Worm (Caenorhabditis elegans): ENCODE data around the gene F19G12.3.

The F19G12.3 gene

DNA sequence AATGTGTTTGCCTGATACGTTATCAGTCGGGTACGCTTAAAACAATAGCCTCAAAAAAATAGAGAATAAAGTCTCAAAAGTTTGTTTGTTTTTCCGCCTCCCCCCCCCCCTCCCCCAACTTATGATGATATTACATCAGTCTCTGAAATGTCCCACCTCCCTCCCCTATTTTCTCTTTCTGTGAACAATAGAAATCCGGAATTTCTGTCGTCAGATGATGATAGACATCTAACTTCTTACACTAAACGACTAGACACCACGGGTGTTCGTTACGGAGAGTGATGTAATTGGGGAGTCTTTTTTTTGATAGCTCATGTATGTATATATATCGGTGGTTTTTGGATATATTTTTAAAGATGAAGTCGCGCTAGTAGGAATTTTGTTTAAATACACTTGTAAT, 30.2 kb upstream of the F19G12.3 start:
- no peak for TF ChIP-seq hpl-2 (GFP tag; optimal IDR thresholded peaks at IDR 0.05)
- no peak for TF ChIP-seq unc-30 (tag; optimal IDR thresholded peaks at IDR 0.05)
- TF ChIP-seq skn-1 (tag; optimal IDR thresholded peaks at IDR 0.05): peak; percentile 46
- no peak for TF ChIP-seq nhr-20 (tag; optimal IDR thresholded peaks at IDR 0.05)
- TF ChIP-seq efl-1 (optimal IDR thresholded peaks at IDR 0.05): no peak
- TF ChIP-seq efl-1 (GFP tag; optimal IDR thresholded peaks at IDR 0.05 in 1 of 2): peak in 1 of 2 experiments; percentile 3
- no peak for TF ChIP-seq nhr-85 (tag)
- no peak for TF ChIP-seq Y116A8C.19 (tag; optimal IDR thresholded peaks at IDR 0.05; ENCODE audit: borderline replicate concordance)
- TF ChIP-seq unc-86 (tag; optimal IDR thresholded peaks at IDR 0.05): no peak
- TF ChIP-seq ceh-8 (GFP tag; optimal IDR thresholded peaks at IDR 0.05): no peak
- TF ChIP-seq sup-37 (GFP tag; optimal IDR thresholded peaks at IDR 0.05): no peak
- no peak for TF ChIP-seq mef-2 (tag; optimal IDR thresholded peaks at IDR 0.05)
- TF ChIP-seq nhr-90 (tag; optimal IDR thresholded peaks at IDR 0.05; ENCODE audit: poor library complexity): no peak
- TF ChIP-seq nhr-19 (GFP tag; conservative IDR thresholded peaks at IDR 0.05): no peak
- TF ChIP-seq nhr-71 (tag; optimal IDR thresholded peaks at IDR 0.05): no peak
- no peak for TF ChIP-seq lin-14 (GFP tag; optimal IDR thresholded peaks at IDR 0.05)
- no peak for TF ChIP-seq fos-1 (tag; optimal IDR thresholded peaks at IDR 0.05)
- TF ChIP-seq lir-3 (tag; optimal IDR thresholded peaks at IDR 0.05; ENCODE audit: poor library complexity): no peak

- TF ChIP-seq unc-30 (tag; optimal IDR thresholded peaks at IDR 0.05) (no peak), snu-23 (GFP tag; optimal IDR thresholded peaks at IDR 0.05) (peak; percentile 18), jun-1 (tag; optimal IDR thresholded peaks at IDR 0.05) (peak; percentile 3), skn-1 (tag; optimal IDR thresholded peaks at IDR 0.05) (peak; percentile 35), mdl-1 (tag; optimal IDR thresholded peaks at IDR 0.05) (peak in 1 of 2 experiments; percentile 19), elt-3 (tag; optimal IDR thresholded peaks at IDR 0.05) (peak in 1 of 6 experiments; percentile 87), efl-1 (optimal IDR thresholded peaks at IDR 0.05) (no peak), efl-1 (GFP tag; optimal IDR thresholded peaks at IDR 0.05 in 1 of 2) (no peak), lin-13 (GFP tag; optimal IDR thresholded peaks at IDR 0.05) (no peak), nhr-71 (tag; optimal IDR thresholded peaks at IDR 0.05) (peak; percentile 63), lin-14 (GFP tag; optimal IDR thresholded peaks at IDR 0.05) (peak; percentile 40), unc-62 (GFP tag; optimal IDR thresholded peaks at IDR 0.05) (no peak), tbx-2 (tag; optimal IDR thresholded peaks at IDR 0.05) (peak; percentile 33), rnt-1 (tag; optimal IDR thresholded peaks at IDR 0.05) (peak; percentile 39), nhr-20 (tag; optimal IDR thresholded peaks at IDR 0.05) (peak; percentile 49), nhr-85 (tag) (peak; percentile 78), nhr-19 (GFP tag; conservative IDR thresholded peaks at IDR 0.05) (peak; percentile 71), lin-35 (GFP tag; optimal IDR thresholded peaks at IDR 0.05) (peak in 1 of 2 experiments; percentile 51), ets-5 (GFP tag; IDR thresholded peaks at IDR 0.05) (no peak), blmp-1 (tag; optimal IDR thresholded peaks at IDR 0.05) (peak; percentile 10)
Measured at ce11 chrX:1395793-1396192, 28.8 kb upstream of the F19G12.3 start.

DNA sequence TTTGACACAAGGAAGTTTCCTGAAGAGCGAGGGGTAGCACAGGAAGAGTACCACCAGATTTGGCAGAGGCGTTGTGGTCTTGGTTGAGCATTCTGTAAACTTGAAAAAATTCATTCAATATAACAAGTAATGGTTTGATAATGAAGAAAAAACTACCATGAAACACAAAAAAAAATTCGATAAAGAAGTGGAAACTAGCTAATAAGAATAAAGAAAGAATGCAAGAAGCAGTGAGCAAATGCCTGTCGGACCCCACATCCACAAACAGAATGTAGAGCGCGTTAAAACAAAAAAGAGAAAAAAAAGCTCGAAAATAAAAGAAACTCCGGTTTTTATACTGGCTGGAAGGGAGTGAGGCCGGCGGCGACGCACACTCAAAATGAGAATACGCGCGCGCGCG, 27.1 kb upstream of the F19G12.3 start, which contains the start of gene H39E20.1:
Gene H39E20.1, minus strand, starts transcription at position 101 of the 400 bp plus-strand sequence.
- TF ChIP-seq ceh-90 (tag; optimal IDR thresholded peaks at IDR 0.05) (no peak), fos-1 (tag; optimal IDR thresholded peaks at IDR 0.05) (no peak), sup-37 (GFP tag; optimal IDR thresholded peaks at IDR 0.05) (no peak), efl-1 (optimal IDR thresholded peaks at IDR 0.05) (no peak), efl-1 (GFP tag; optimal IDR thresholded peaks at IDR 0.05 in 1 of 2) (no peak), C34B4.2 (tag; optimal IDR thresholded peaks at IDR 0.05) (no peak), vab-15 (tag; optimal IDR thresholded peaks at IDR 0.05) (no peak), skn-1 (tag; optimal IDR thresholded peaks at IDR 0.05) (no peak), unc-86 (tag; optimal IDR thresholded peaks at IDR 0.05) (no peak), fkh-4 (tag; optimal IDR thresholded peaks at IDR 0.05; ENCODE audit: borderline replicate concordance) (no peak), alr-1 (tag; optimal IDR thresholded peaks at IDR 0.05; ENCODE audit: borderline replicate concordance) (no peak), efl-3 (GFP tag; optimal IDR thresholded peaks at IDR 0.05) (no peak), lin-35 (GFP tag; optimal IDR thresholded peaks at IDR 0.05) (no peak), hpl-2 (GFP tag; optimal IDR thresholded peaks at IDR 0.05) (no peak), nhr-77 (tag; optimal IDR thresholded peaks at IDR 0.05) (no peak)

Data from whole organism, L1 larva.